Fruit fly (Drosophila melanogaster) whole organism, embryonic: ENCODE data around the gene smg.

Source experiments
- Adf1 ChIP-seq: fragments of 200-800 bp; sonication (Bioruptor generic); IDR thresholded peaks from 2 replicates; pipeline ENCODE4 v1.3.6; 2022; ENCODE audit warnings: missing biosample characterization, missing genetic modification characterization
- CG14860 ChIP-seq: fragments of 200-800 bp; sonication (Bioruptor generic); IDR thresholded peaks from 3 replicates; pipeline ENCODE4 v1.3.6; 2022; ENCODE audit warnings: missing biosample characterization, missing genetic modification characterization; ENCODE audit not compliant: partially characterized antibody
- CG18599 ChIP-seq: fragments of 200-800 bp; sonication (Bioruptor generic); optimal IDR thresholded peaks from 3 replicates; lab custom pipeline; 2017; ENCODE audit warnings: missing biosample characterization, missing genetic modification characterization, mild to moderate bottlenecking, moderate library complexity, missing genetic modification reagents
- CG34224 ChIP-seq: fragments of 200-800 bp; sonication (Bioruptor generic); IDR thresholded peaks from 3 replicates; pipeline ENCODE4 v1.3.6; 2022; ENCODE audit warnings: missing biosample characterization, missing genetic modification characterization; ENCODE audit not compliant: partially characterized antibody
- Max ChIP-seq: fragments of 200-800 bp; sonication (Bioruptor generic); optimal IDR thresholded peaks from 2 replicates; lab custom pipeline; 2016; ENCODE audit warnings: missing biosample characterization, mild to moderate bottlenecking, missing genetic modification characterization
- nerfin-1 ChIP-seq: fragments of 200-800 bp; sonication (Bioruptor generic); optimal IDR thresholded peaks from 3 replicates; lab custom pipeline; 2019; ENCODE audit warnings: missing biosample characterization, mild to moderate bottlenecking, missing genetic modification characterization, moderate library complexity

dm6 chr3L:9033537-9033936, 35.7 kb upstream of the smg start:
- TF ChIP-seq Adf1 (no peak), CG34224 (no peak), CG18599 (GFP tag; lab: Kevin White, UChicago) (no peak), Max (GFP tag; lab: Kevin White, UChicago) (no peak), CG14860 (GFP tag; lab: Robert Waterston, UW) (no peak), nerfin-1 (no peak)
